Worm (Caenorhabditis elegans): ENCODE results near the gene dhhc-13.

DNA sequence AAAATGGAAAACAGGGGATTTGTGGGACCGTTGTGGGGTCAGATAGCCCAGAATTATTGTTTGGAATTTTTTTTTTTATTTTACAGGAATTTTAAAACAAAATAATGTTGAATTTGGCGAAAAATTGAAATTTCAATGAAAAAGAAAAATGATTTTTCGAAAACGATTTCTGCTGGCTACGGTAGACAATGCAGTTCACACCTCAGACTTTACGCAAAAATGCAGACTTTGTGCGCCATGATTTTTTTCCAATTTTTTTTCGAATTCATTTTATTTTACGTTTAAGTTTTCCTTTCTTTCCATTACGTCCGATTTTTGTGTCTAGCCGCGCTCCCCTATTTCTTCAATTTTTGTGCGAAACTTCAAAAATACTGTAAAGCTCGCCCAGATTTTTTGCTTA, 22.8 kb downstream of the dhhc-13 start:
- TF ChIP-seq mdl-1 (tag; optimal IDR thresholded peaks at IDR 0.05): no peak
- TF ChIP-seq zag-1 (tag; optimal IDR thresholded peaks at IDR 0.05): no peak
- no peak for TF ChIP-seq snpc-4 (tag; optimal IDR thresholded peaks at IDR 0.05)
- no peak for TF ChIP-seq nhr-12 (tag; optimal IDR thresholded peaks at IDR 0.05)
- no peak for TF ChIP-seq nhr-76 (tag; optimal IDR thresholded peaks at IDR 0.05)
- no peak for TF ChIP-seq lin-15B (tag; optimal IDR thresholded peaks at IDR 0.05)
- TF ChIP-seq ztf-4 (tag; optimal IDR thresholded peaks at IDR 0.05): no peak
- TF ChIP-seq pag-3 (tag; optimal IDR thresholded peaks at IDR 0.05; ENCODE audit: borderline replicate concordance, insufficient read depth): no peak

Data from whole organism, L1 larva.